Fruit fly (Drosophila melanogaster) whole organism, embryonic: ENCODE results near the gene CG9044.

Source experiments
- Bteb2 ChIP-seq: fragments of 200-800 bp; sonication (Bioruptor generic); optimal IDR thresholded peaks from 2 replicates; lab custom pipeline; 2016; ENCODE audit warnings: missing biosample characterization, missing genetic modification characterization
- CG10979 ChIP-seq: fragments of 200-800 bp; sonication (Bioruptor generic); optimal IDR thresholded peaks from 2 replicates; lab custom pipeline; 2018; ENCODE audit warnings: missing biosample characterization, mild to moderate bottlenecking, missing genetic modification characterization, moderate library complexity
- CG11093 ChIP-seq: fragments of 200-800 bp; sonication (Bioruptor generic); IDR thresholded peaks from 3 replicates; pipeline ENCODE4 v1.3.6; 2022; ENCODE audit warnings: missing biosample characterization, missing genetic modification characterization
- CG14667 ChIP-seq: fragments of 200-800 bp; sonication (Bioruptor generic); IDR thresholded peaks from 2 replicates; pipeline ENCODE4 v1.3.6; 2022; ENCODE audit warnings: missing biosample characterization, missing genetic modification characterization
- CG1647 ChIP-seq: fragments of 200-800 bp; sonication (Bioruptor generic); optimal IDR thresholded peaks from 3 replicates; lab custom pipeline; 2016; ENCODE audit warnings: missing biosample characterization, missing genetic modification characterization
- CG2199 ChIP-seq: fragments of 200-800 bp; sonication (Bioruptor generic); IDR thresholded peaks from 3 replicates; pipeline ENCODE4 v1.3.6; 2022; ENCODE audit warnings: missing biosample characterization, missing genetic modification characterization
- CG34224 ChIP-seq: fragments of 200-800 bp; sonication (Bioruptor generic); IDR thresholded peaks from 3 replicates; pipeline ENCODE4 v1.3.6; 2022; ENCODE audit warnings: missing biosample characterization, missing genetic modification characterization; ENCODE audit not compliant: partially characterized antibody
- CG5180 ChIP-seq: fragments of 200-800 bp; sonication (Bioruptor generic); optimal IDR thresholded peaks from 3 replicates; lab custom pipeline; 2017; ENCODE audit warnings: missing biosample characterization, missing genetic modification characterization, mild to moderate bottlenecking, moderate library complexity, missing genetic modification reagents
- CG6175 ChIP-seq: fragments of 200-800 bp; sonication (Bioruptor generic); IDR thresholded peaks from 3 replicates; pipeline ENCODE4 v1.3.6; 2022; ENCODE audit warnings: missing biosample characterization, missing genetic modification characterization
- CG6272 ChIP-seq: fragments of 200-800 bp; sonication (Bioruptor generic); IDR thresholded peaks from 2 replicates; pipeline ENCODE4 v1.3.6; 2022; ENCODE audit warnings: missing biosample characterization, missing genetic modification characterization
- CG9215 ChIP-seq: fragments of 200-800 bp; sonication (Bioruptor generic); IDR thresholded peaks from 2 replicates; pipeline ENCODE4 v1.3.6; 2022; ENCODE audit warnings: missing biosample characterization, missing genetic modification characterization
- CG9727 ChIP-seq: fragments of 200-800 bp; sonication (Bioruptor generic); optimal IDR thresholded peaks from 3 replicates; lab custom pipeline; 2017; ENCODE audit warnings: missing biosample characterization, mild to moderate bottlenecking, missing genetic modification characterization
- Doc3 ChIP-seq: fragments of 200-800 bp; sonication (Bioruptor generic); IDR thresholded peaks from 3 replicates; pipeline ENCODE4 v1.3.6; 2022; ENCODE audit warnings: missing biosample characterization, missing genetic modification characterization; ENCODE audit not compliant: partially characterized antibody
- Dp ChIP-seq: fragments of 200-800 bp; sonication (Bioruptor generic); optimal IDR thresholded peaks from 2 replicates; lab custom pipeline; 2018; ENCODE audit warnings: missing biosample characterization, mild to moderate bottlenecking, missing genetic modification characterization, moderate library complexity
- Dref ChIP-seq: fragments of 200-800 bp; sonication (Bioruptor generic); IDR thresholded peaks from 2 replicates; pipeline ENCODE4 v1.3.6; 2022; ENCODE audit warnings: missing biosample characterization, missing genetic modification characterization
- E2f2 ChIP-seq: fragments of 200-800 bp; sonication (Bioruptor generic); IDR thresholded peaks from 2 replicates; pipeline ENCODE4 v1.3.6; 2022; ENCODE audit warnings: missing biosample characterization, missing genetic modification characterization
- Elba2 ChIP-seq: fragments of 200-800 bp; sonication (Bioruptor generic); optimal IDR thresholded peaks from 3 replicates; lab custom pipeline; 2016; ENCODE audit warnings: missing biosample characterization, missing genetic modification characterization
- Gsc ChIP-seq: fragments of 200-800 bp; sonication (Bioruptor generic); IDR thresholded peaks from 2 replicates; pipeline ENCODE4 v1.3.6; 2022; ENCODE audit warnings: missing biosample characterization, missing genetic modification characterization
- H2.0 ChIP-seq: fragments of 200-800 bp; sonication (Bioruptor generic); IDR thresholded peaks from 2 replicates; pipeline ENCODE4 v1.3.6; 2022; ENCODE audit warnings: missing biosample characterization, missing genetic modification characterization
- Med ChIP-seq: fragments of 200-800 bp; sonication (Bioruptor generic); peaks from one replicate; lab custom pipeline; 2016; ENCODE audit warnings: missing biosample characterization, missing genetic modification characterization, mild to moderate bottlenecking, inconsistent platforms, moderate library complexity
- Mrtf ChIP-seq: fragments of 200-800 bp; sonication (Bioruptor generic); IDR thresholded peaks from 3 replicates; pipeline ENCODE4 v1.3.6; 2022; ENCODE audit warnings: missing biosample characterization, missing genetic modification characterization
- Myb ChIP-seq: fragments of 200-800 bp; sonication (Bioruptor generic); optimal IDR thresholded peaks from 2 replicates; lab custom pipeline; 2016; ENCODE audit warnings: missing biosample characterization, missing genetic modification characterization
- NFAT ChIP-seq: fragments of 200-800 bp; sonication (Bioruptor generic); IDR thresholded peaks from 2 replicates; pipeline ENCODE4 v1.3.6; 2022; ENCODE audit warnings: missing biosample characterization, missing genetic modification characterization
- Pdp1 ChIP-seq, 2 experiments: fragments of 200-800 bp; sonication (Bioruptor generic); optimal IDR thresholded peaks; 3 replicates each; lab custom pipeline; 2016; ENCODE audit warnings: missing biosample characterization in 2 of 2, missing genetic modification characterization in 2 of 2, mild to moderate bottlenecking in 1 of 2, moderate library complexity in 1 of 2
- Poxn ChIP-seq: fragments of 200-800 bp; sonication (Bioruptor generic); IDR thresholded peaks from 2 replicates; pipeline ENCODE4 v1.3.6; 2022; ENCODE audit warnings: missing biosample characterization, missing genetic modification characterization
- Rfx ChIP-seq: fragments of 200-800 bp; sonication (Bioruptor generic); IDR thresholded peaks from 2 replicates; pipeline ENCODE4 v1.3.6; 2022; ENCODE audit warnings: missing biosample characterization, missing genetic modification characterization
- Vsx1 ChIP-seq: fragments of 200-800 bp; sonication (Bioruptor generic); optimal IDR thresholded peaks from 2 replicates; lab custom pipeline; 2017; ENCODE audit warnings: missing biosample characterization, mild to moderate bottlenecking, missing genetic modification characterization, missing genetic modification reagents
- amos ChIP-seq: fragments of 200-800 bp; sonication (Bioruptor generic); IDR thresholded peaks from 2 replicates; pipeline ENCODE4 v1.3.6; 2022; ENCODE audit warnings: missing biosample characterization, missing genetic modification characterization; ENCODE audit not compliant: partially characterized antibody
- ewg ChIP-seq: fragments of 200-800 bp; sonication (Bioruptor generic); optimal IDR thresholded peaks from 3 replicates; lab custom pipeline; 2017; ENCODE audit warnings: mild to moderate bottlenecking, missing biosample characterization, missing genetic modification reagents, missing genetic modification characterization
- fru ChIP-seq: fragments of >200 bp; optimal IDR thresholded peaks from 2 replicates; lab custom pipeline; 2017
- fu2 ChIP-seq: fragments of 200-800 bp; sonication (Bioruptor generic); optimal IDR thresholded peaks from 2 replicates; lab custom pipeline; 2016; ENCODE audit warnings: missing biosample characterization, missing genetic modification characterization
- gcm ChIP-seq: fragments of 200-800 bp; sonication (Bioruptor generic); optimal IDR thresholded peaks from 2 replicates; lab custom pipeline; 2019; ENCODE audit warnings: missing biosample characterization, mild to moderate bottlenecking, missing genetic modification characterization, moderate library complexity
- gt ChIP-seq: fragments of 200-800 bp; sonication (Bioruptor generic); IDR thresholded peaks from 2 replicates; pipeline ENCODE4 v1.3.6; 2022; ENCODE audit warnings: missing biosample characterization, missing genetic modification characterization
- hth ChIP-seq: fragments of >200 bp; optimal IDR thresholded peaks from 2 replicates; lab custom pipeline; 2017; ENCODE audit warnings: inconsistent platforms
- nerfin-2 ChIP-seq: fragments of 200-800 bp; sonication (Bioruptor generic); IDR thresholded peaks from 2 replicates; pipeline ENCODE4 v1.3.6; 2022; ENCODE audit warnings: missing biosample characterization, missing genetic modification characterization; ENCODE audit not compliant: partially characterized antibody
- onecut ChIP-seq: fragments of 200-800 bp; sonication (Bioruptor generic); IDR thresholded peaks from 2 replicates; pipeline ENCODE4 v1.3.6; 2022; ENCODE audit warnings: missing biosample characterization, missing genetic modification characterization
- pzg ChIP-seq: fragments of 200-800 bp; sonication (Bioruptor generic); optimal IDR thresholded peaks from 3 replicates; lab custom pipeline; 2018; ENCODE audit warnings: missing biosample characterization, mild to moderate bottlenecking, missing genetic modification characterization, moderate library complexity
- ssp ChIP-seq: fragments of 200-800 bp; sonication (Bioruptor generic); IDR thresholded peaks from 2 replicates; pipeline ENCODE4 v1.3.6; 2022; ENCODE audit warnings: missing biosample characterization, missing genetic modification characterization
- tll ChIP-seq, 2 experiments: fragments of 200-800 bp in 1 of 2; fragments of >200 bp in 1 of 2; sonication (Bioruptor generic) in 1 of 2; optimal IDR thresholded peaks; 2 replicates each; lab custom pipeline; 2017 to 2019; ENCODE audit warnings: missing biosample characterization in 2 of 2, missing genetic modification characterization in 2 of 2, mild to moderate bottlenecking in 1 of 2, moderate library complexity in 1 of 2
- z ChIP-seq: fragments of 200-800 bp; sonication (Bioruptor generic); IDR thresholded peaks from 3 replicates; pipeline ENCODE4 v1.3.6; 2022; ENCODE audit warnings: missing biosample characterization, missing genetic modification characterization
- zf30C ChIP-seq: fragments of 200-800 bp; sonication (Bioruptor generic); optimal IDR thresholded peaks from 3 replicates; lab custom pipeline; 2018; ENCODE audit warnings: missing biosample characterization, mild to moderate bottlenecking, missing genetic modification characterization

The CG9044 gene

dm6 chr2L:5947504-5947903, 1.7 kb upstream of the CG9044 start (continued):
- no peak for TF ChIP-seq H2.0 (GFP tag; lab: Robert Waterston, UW)

- TF ChIP-seq Med (GFP tag; lab: Kevin White, UChicago) = peak; percentile 21
- TF ChIP-seq E2f2 (GFP tag; lab: Robert Waterston, UW) = peak; percentile 44; the same call in 1 of the 2 replicates
- TF ChIP-seq Doc3 = no peak
- no peak for TF ChIP-seq NFAT (GFP tag; lab: Robert Waterston, UW)
- TF ChIP-seq CG6272 (GFP tag; lab: Robert Waterston, UW) = no peak
- peak; percentile 91 for TF ChIP-seq ewg (GFP tag; lab: Kevin White, UChicago)
- TF ChIP-seq Poxn (GFP tag; lab: Robert Waterston, UW) = no peak
- TF ChIP-seq Dp (GFP tag; lab: Kevin White, UChicago) = peak; percentile 30
- peak; percentile 2 for TF ChIP-seq pzg (GFP tag; lab: Kevin White, UChicago)
These were observed 6.9 kb downstream of the CG9044 start, which contains the start of gene CG13999 for dm6 chr2L:5956153-5956552. CG13999 (minus strand) TSS chr2L:5956466.

dm6 chr2L:5956706-5957105, 7.5 kb downstream of the CG9044 start, which contains the start of the genes CG13998 and Vm26Ab:
CG13998 (minus strand) TSS chr2L:5956819.
Vm26Ab (plus strand) TSS chr2L:5957004.
- no peak for TF ChIP-seq fu2 (GFP tag; lab: Kevin White, UChicago)
- no peak for TF ChIP-seq Rfx
- 0 out of 3 replicates have a peak, but pooled peaks have one; percentile 9 for TF ChIP-seq Mrtf (GFP tag; lab: Robert Waterston, UW)
- TF ChIP-seq onecut (GFP tag; lab: Robert Waterston, UW) = no peak
- TF ChIP-seq Med (GFP tag; lab: Kevin White, UChicago) = peak; percentile 26
- TF ChIP-seq Vsx1 = no peak
- no peak for TF ChIP-seq CG6175 (GFP tag; lab: Robert Waterston, UW)
- TF ChIP-seq CG1647 (GFP tag; lab: Kevin White, UChicago) = no peak

DNA sequence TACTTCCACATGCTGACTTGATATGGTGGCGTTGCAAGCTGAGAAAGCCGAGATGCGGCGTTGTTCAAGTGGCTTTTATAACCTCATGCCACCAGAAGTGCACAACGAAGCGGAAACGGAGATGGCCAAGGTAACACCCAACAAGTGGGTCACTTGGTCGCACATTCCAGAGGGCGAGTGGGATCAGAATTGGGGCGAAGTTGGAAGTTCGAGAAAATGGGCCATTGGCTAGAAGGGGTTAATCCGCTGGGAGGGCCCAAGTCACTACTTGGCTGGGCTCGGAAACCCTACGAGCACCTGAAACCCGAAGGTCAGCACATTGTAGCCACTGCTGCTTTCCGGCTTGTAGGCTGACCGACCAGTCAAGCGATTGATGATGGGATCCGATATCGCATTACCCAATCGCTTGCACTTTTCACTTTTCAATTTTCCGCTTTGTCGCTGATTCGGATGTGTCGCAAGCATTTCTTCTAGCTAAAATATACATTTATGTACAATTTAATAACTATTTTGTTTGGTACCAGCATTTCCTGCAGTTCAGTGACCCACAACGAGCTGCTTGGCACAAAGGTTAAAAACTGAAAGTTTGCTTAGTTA, 9.4 kb downstream of the CG9044 start, which contains the start of gene Vm26Ac:
Vm26Ac (minus strand) TSS at position 51 of the 597 bp plus-strand sequence.
- no peak for TF ChIP-seq Pdp1 (GFP tag; optimal IDR thresholded peaks at IDR 0.05; lab: Kevin White, UChicago)
- TF ChIP-seq nerfin-2 = 0 out of 2 replicates have a peak, but pooled peaks have one; percentile 30
- no peak for TF ChIP-seq CG5180

dm6 chr2L:5959863-5960658, 10.8 kb downstream of the CG9044 start, which contains the start of gene Vm26Aa:
Vm26Aa (minus strand) TSS chr2L:5960340.
- TF ChIP-seq CG6175 (GFP tag; lab: Robert Waterston, UW) (no peak), Dref (GFP tag; lab: Robert Waterston, UW) (no peak), Bteb2 (GFP tag; lab: Kevin White, UChicago) (no peak), CG9727 (no peak), amos (no peak), Med (GFP tag; lab: Kevin White, UChicago) (peak; percentile 61), CG11093 (GFP tag; lab: Robert Waterston, UW) (0 out of 3 replicates have a peak, but pooled peaks have one; percentile 53), tll (GFP tag; optimal IDR thresholded peaks at IDR 0.05; lab: Kevin White, UChicago) (no peak), CG34224 (GFP tag; lab: Robert Waterston, UW) (no peak), CG2199 (GFP tag; lab: Robert Waterston, UW) (no peak), Myb (GFP tag; lab: Kevin White, UChicago) (no peak), zf30C (GFP tag; lab: Kevin White, UChicago) (no peak), CG14667 (GFP tag; lab: Robert Waterston, UW) (no peak), Gsc (GFP tag; lab: Robert Waterston, UW) (0 out of 2 replicates have a peak, but pooled peaks have one; percentile 13), CG9215 (no peak), ssp (GFP tag; lab: Robert Waterston, UW) (peak; percentile 15; the same call in 1 of the 2 replicates), gcm (GFP tag; lab: Kevin White, UChicago) (no peak), gt (no peak), hth (no peak), Elba2 (no peak), z (GFP tag; lab: Robert Waterston, UW) (no peak), CG10979 (no peak), fru (no peak)
